Worm (Caenorhabditis elegans) whole organism, mixed stage, embryonic: ENCODE results near the gene clec-66.

ENCODE experiments used
- M03D4.4 ChIP-seq: sonication (generic microtip); optimal IDR thresholded peaks from 2 replicates; lab custom pipeline; 2017; ENCODE audit warnings: mild to moderate bottlenecking, missing genetic modification characterization, missing compliant biosample characterization
- bed-3 ChIP-seq: fragments of 200-800 bp; sonication (Bioruptor generic); optimal IDR thresholded peaks from 3 replicates; lab custom pipeline; 2018; ENCODE audit warnings: mild to moderate bottlenecking, missing genetic modification characterization, moderate library complexity, missing compliant biosample characterization
- blmp-1 ChIP-seq: fragments of 150-350 bp; optimal IDR thresholded peaks from 2 replicates; lab custom pipeline; 2014; ENCODE audit warnings: missing biosample characterization, missing genetic modification characterization
- ceh-39 ChIP-seq: fragments of 150-350 bp; optimal IDR thresholded peaks from 2 replicates; lab custom pipeline; 2014; ENCODE audit warnings: missing biosample characterization, missing genetic modification characterization
- ceh-43 ChIP-seq: fragments of 200-800 bp; sonication (Bioruptor generic); optimal IDR thresholded peaks from 2 replicates; lab custom pipeline; 2018; ENCODE audit warnings: mild to moderate bottlenecking, missing genetic modification characterization, moderate library complexity, missing compliant biosample characterization
- ceh-83 ChIP-seq: fragments of 200-800 bp; sonication (Bioruptor generic); optimal IDR thresholded peaks from 2 replicates; lab custom pipeline; 2018; ENCODE audit warnings: mild to moderate bottlenecking, missing genetic modification characterization, missing compliant biosample characterization
- ces-1 ChIP-seq: fragments of 150-350 bp; optimal IDR thresholded peaks from 2 replicates; lab custom pipeline; 2014; ENCODE audit warnings: missing biosample characterization, missing genetic modification reagents, missing genetic modification characterization
- cnd-1 ChIP-seq: fragments of 200-800 bp; sonication (Bioruptor generic); optimal IDR thresholded peaks from 2 replicates; lab custom pipeline; 2018; ENCODE audit warnings: mild to moderate bottlenecking, missing genetic modification characterization, missing compliant biosample characterization
- drap-1 ChIP-seq: fragments of 200-800 bp; sonication (Bioruptor generic); optimal IDR thresholded peaks from 3 replicates; lab custom pipeline; 2018; ENCODE audit warnings: mild to moderate bottlenecking, missing genetic modification characterization, missing compliant biosample characterization
- elt-1 ChIP-seq: sonication (generic microtip); optimal IDR thresholded peaks from 2 replicates; lab custom pipeline; 2017; ENCODE audit warnings: missing genetic modification characterization, mild to moderate bottlenecking, missing compliant biosample characterization, antibody characterized with exemption, moderate library complexity, borderline replicate concordance; ENCODE audit not compliant: insufficient read depth
- elt-3 ChIP-seq: fragments of 150-350 bp; optimal IDR thresholded peaks from 2 replicates; lab custom pipeline; 2014; ENCODE audit warnings: missing biosample characterization, missing genetic modification characterization
- flh-1 ChIP-seq: fragments of 200-800 bp; sonication (Bioruptor generic); optimal IDR thresholded peaks from 2 replicates; lab custom pipeline; 2018; ENCODE audit warnings: mild to moderate bottlenecking, missing genetic modification characterization, moderate library complexity, missing compliant biosample characterization
- ham-2 ChIP-seq: fragments of 200-800 bp; sonication (Bioruptor generic); optimal IDR thresholded peaks from 2 replicates; lab custom pipeline; 2018; ENCODE audit warnings: mild to moderate bottlenecking, missing genetic modification characterization, missing compliant biosample characterization
- hlh-1 ChIP-seq: fragments of 150-350 bp; optimal IDR thresholded peaks from 2 replicates; lab custom pipeline; 2014; ENCODE audit warnings: missing biosample characterization, missing genetic modification reagents, missing genetic modification characterization
- lin-13 ChIP-seq: fragments of 150-350 bp; optimal IDR thresholded peaks from 2 replicates; lab custom pipeline; 2014; ENCODE audit warnings: missing biosample characterization, missing genetic modification characterization
- lin-32 ChIP-seq: fragments of 200-800 bp; sonication (Bioruptor generic); optimal IDR thresholded peaks from 2 replicates; lab custom pipeline; 2018; ENCODE audit warnings: mild to moderate bottlenecking, missing genetic modification characterization, missing compliant biosample characterization
- lsy-2 ChIP-seq: fragments of 150-350 bp; optimal IDR thresholded peaks from 2 replicates; lab custom pipeline; 2014; ENCODE audit warnings: missing biosample characterization, missing genetic modification characterization
- mab-5 ChIP-seq: fragments of 150-350 bp; optimal IDR thresholded peaks from 2 replicates; lab custom pipeline; 2014; ENCODE audit warnings: missing biosample characterization, missing genetic modification characterization
- mep-1 ChIP-seq: fragments of 150-350 bp; optimal IDR thresholded peaks from 2 replicates; lab custom pipeline; 2017; ENCODE audit warnings: missing biosample characterization, missing genetic modification reagents, missing genetic modification characterization, inconsistent platforms
- mls-2 ChIP-seq: sonication (generic microtip); optimal IDR thresholded peaks from 2 replicates; lab custom pipeline; 2016; ENCODE audit warnings: mild to moderate bottlenecking, missing genetic modification characterization, moderate library complexity, missing compliant biosample characterization
- nhr-12 ChIP-seq: fragments of 150-350 bp; optimal IDR thresholded peaks from 2 replicates; lab custom pipeline; 2014; ENCODE audit warnings: missing biosample characterization, missing genetic modification characterization
- nhr-2 ChIP-seq: fragments of 150-350 bp; optimal IDR thresholded peaks from 2 replicates; lab custom pipeline; 2014; ENCODE audit warnings: missing biosample characterization, missing genetic modification characterization
- nhr-237 ChIP-seq: fragments of 150-350 bp; optimal IDR thresholded peaks from 2 replicates; lab custom pipeline; 2014; ENCODE audit warnings: missing biosample characterization, missing genetic modification characterization
- nhr-28 ChIP-seq: fragments of 150-350 bp; optimal IDR thresholded peaks from 2 replicates; lab custom pipeline; 2014; ENCODE audit warnings: missing biosample characterization, missing genetic modification characterization
- nhr-76 ChIP-seq: sonication (generic microtip); optimal IDR thresholded peaks from 2 replicates; lab custom pipeline; 2017; ENCODE audit warnings: missing biosample characterization, missing genetic modification characterization
- pha-4 ChIP-seq: fragments of 150-350 bp; optimal IDR thresholded peaks from 2 replicates; lab custom pipeline; 2018; ENCODE audit warnings: missing biosample characterization, missing genetic modification reagents, missing genetic modification characterization
- sem-2 ChIP-seq: fragments of 200-800 bp; sonication (Bioruptor generic); optimal IDR thresholded peaks from 2 replicates; lab custom pipeline; 2018; ENCODE audit warnings: mild to moderate bottlenecking, missing genetic modification characterization, missing compliant biosample characterization
- snpc-4 ChIP-seq: fragments of 150-350 bp; optimal IDR thresholded peaks from 2 replicates; lab custom pipeline; 2014; ENCODE audit warnings: missing biosample characterization, missing genetic modification characterization
- sptf-1 ChIP-seq: sonication (generic microtip); optimal IDR thresholded peaks from 2 replicates; lab custom pipeline; 2017; ENCODE audit warnings: mild to moderate bottlenecking, missing genetic modification characterization, moderate library complexity, missing compliant biosample characterization
- tbx-8 ChIP-seq: fragments of 200-800 bp; sonication (Bioruptor generic); optimal IDR thresholded peaks from 2 replicates; lab custom pipeline; 2018; ENCODE audit warnings: mild to moderate bottlenecking, missing genetic modification characterization, moderate library complexity, missing compliant biosample characterization
- unc-120 ChIP-seq: sonication (generic microtip); optimal IDR thresholded peaks from 2 replicates; lab custom pipeline; 2017; ENCODE audit warnings: missing genetic modification characterization, missing compliant biosample characterization; ENCODE audit not compliant: poor library complexity, severe bottlenecking
- unc-39 ChIP-seq: fragments of 150-350 bp; optimal IDR thresholded peaks from 2 replicates; lab custom pipeline; 2014; ENCODE audit warnings: missing biosample characterization, missing genetic modification characterization
- unc-62 ChIP-seq: fragments of 150-350 bp; optimal IDR thresholded peaks from 2 replicates; lab custom pipeline; 2014; ENCODE audit warnings: missing biosample characterization, missing genetic modification reagents, missing genetic modification characterization
- zip-8 ChIP-seq: fragments of 150-350 bp; optimal IDR thresholded peaks from 2 replicates; lab custom pipeline; 2014; ENCODE audit warnings: missing biosample characterization, missing genetic modification characterization
- ztf-11 ChIP-seq: fragments of 150-350 bp; optimal IDR thresholded peaks from 2 replicates; lab custom pipeline; 2014; ENCODE audit warnings: missing biosample characterization, missing genetic modification characterization

The clec-66 gene

DNA sequence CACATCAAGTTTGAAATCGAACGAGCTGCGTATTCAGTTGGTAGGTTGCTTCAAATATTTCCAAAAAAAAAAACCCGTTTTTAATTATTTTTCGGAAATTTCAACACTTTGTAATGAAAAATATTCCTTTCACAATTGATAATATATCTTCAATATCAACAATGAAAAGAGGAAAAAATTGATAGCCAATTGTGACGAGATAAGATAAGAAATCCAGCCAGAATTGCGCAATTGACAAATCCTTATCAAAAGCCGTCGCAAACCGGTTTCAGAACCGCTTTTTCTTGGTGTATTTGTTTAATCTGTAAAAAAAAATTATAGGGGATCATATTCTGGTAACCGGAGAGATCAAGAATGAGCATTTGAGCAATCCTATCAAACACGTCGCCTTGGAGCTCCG is 38.3 kb downstream of the clec-66 start:
- TF ChIP-seq unc-62 (GFP tag; lab: Kevin White, UChicago) (no peak), elt-3 (tag; lab: Kevin White, UChicago) (peak; percentile 96)
- TF ChIP-seq, all 35 proteins: peak for 1

DNA sequence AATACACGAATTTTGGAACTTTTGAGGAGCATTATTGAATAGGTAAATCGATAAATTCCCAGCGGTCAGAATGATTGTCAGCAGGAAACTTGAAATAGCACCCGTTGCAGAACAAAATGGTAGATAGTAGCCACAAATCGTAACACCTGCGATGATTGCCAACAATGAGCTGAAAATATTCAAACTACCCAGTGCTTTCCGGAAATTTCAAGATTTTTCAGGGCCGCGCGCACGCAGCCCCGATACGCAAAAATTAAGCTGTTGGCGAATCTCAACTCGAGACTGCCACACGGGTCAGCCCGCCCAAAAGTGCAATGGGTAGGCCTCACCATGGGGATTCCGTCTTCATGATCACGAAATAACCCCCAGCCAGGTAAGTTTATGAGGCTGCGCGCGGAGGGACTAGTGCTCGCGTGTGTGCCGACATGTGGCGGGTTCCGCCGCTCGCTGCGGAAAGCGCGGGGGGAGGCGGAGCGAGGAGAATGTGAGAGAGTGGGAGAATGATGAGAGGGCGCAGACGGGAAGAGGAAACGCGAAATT is 40.5 kb downstream of the clec-66 start:
- TF ChIP-seq nhr-76 (tag; lab: Kevin White, UChicago) (no peak), tbx-8 (peak; percentile 53), bed-3 (peak; percentile 61), unc-39 (no peak), unc-120 (tag; lab: Kevin White, UChicago) (peak; percentile 52), cnd-1 (tag; lab: Kevin White, UChicago) (peak; percentile 85), unc-62 (GFP tag; lab: Kevin White, UChicago) (no peak), hlh-1 (no peak), ztf-11 (tag; lab: Kevin White, UChicago) (peak; percentile 29), ham-2 (GFP tag; lab: Kevin White, UChicago) (peak; percentile 69), nhr-2 (tag; lab: Kevin White, UChicago) (no peak), mls-2 (tag; lab: Kevin White, UChicago) (peak; percentile 76), sem-2 (GFP tag; lab: Kevin White, UChicago) (peak; percentile 69), ces-1 (GFP tag; lab: Kevin White, UChicago) (peak; percentile 21), mab-5 (tag; lab: Kevin White, UChicago) (no peak), flh-1 (GFP tag; lab: Kevin White, UChicago) (no peak), snpc-4 (tag; lab: Kevin White, UChicago) (no peak), nhr-12 (tag; lab: Kevin White, UChicago) (no peak), ceh-83 (GFP tag; lab: Kevin White, UChicago) (peak; percentile 71), lsy-2 (tag; lab: Kevin White, UChicago) (peak; percentile 48), pha-4 (peak; percentile 76), ceh-39 (tag; lab: Kevin White, UChicago) (peak; percentile 53), zip-8 (no peak), nhr-28 (tag; lab: Kevin White, UChicago) (no peak), sptf-1 (tag; lab: Kevin White, UChicago) (peak; percentile 77), nhr-237 (tag; lab: Kevin White, UChicago) (peak; percentile 1), ceh-43 (GFP tag; lab: Kevin White, UChicago) (peak; percentile 34), drap-1 (GFP tag; lab: Kevin White, UChicago) (peak; percentile 79), blmp-1 (tag; lab: Kevin White, UChicago) (no peak), lin-13 (tag; lab: Kevin White, UChicago) (peak; percentile 89), mep-1 (peak; percentile 57), elt-3 (tag; lab: Kevin White, UChicago) (peak; percentile 82), lin-32 (GFP tag; lab: Kevin White, UChicago) (peak; percentile 30), elt-1 (tag; lab: Kevin White, UChicago) (no peak), M03D4.4 (tag; lab: Kevin White, UChicago) (peak; percentile 77)

DNA sequence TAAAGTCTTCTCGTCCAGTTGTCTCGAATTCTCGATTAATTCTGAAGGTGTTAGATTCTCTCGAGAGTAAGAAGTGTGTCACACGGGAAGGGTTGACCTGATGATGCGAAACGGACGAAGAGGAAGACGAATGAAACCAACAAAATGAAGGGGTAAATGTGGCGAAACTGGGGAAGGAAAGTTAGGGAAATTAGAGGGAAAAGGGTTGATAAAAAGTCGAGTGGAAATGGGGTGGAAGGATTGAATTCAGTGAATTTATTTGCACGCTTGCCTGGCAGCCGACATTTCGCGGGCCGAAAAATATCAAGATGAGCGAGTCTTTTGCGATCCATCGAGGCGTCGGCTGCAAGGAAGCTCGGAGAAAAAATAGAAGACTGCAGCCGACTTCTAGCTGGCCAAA is 44.0 kb downstream of the clec-66 start, which contains the start of gene F58G1.7:
Gene F58G1.7, minus strand, starts transcription at position 101 of the 400 bp plus-strand sequence.
- TF ChIP-seq snpc-4 (tag; lab: Kevin White, UChicago) (no peak), nhr-12 (tag; lab: Kevin White, UChicago) (no peak), drap-1 (GFP tag; lab: Kevin White, UChicago) (no peak), ztf-11 (tag; lab: Kevin White, UChicago) (no peak), sem-2 (GFP tag; lab: Kevin White, UChicago) (no peak), pha-4 (no peak), ces-1 (GFP tag; lab: Kevin White, UChicago) (no peak), unc-120 (tag; lab: Kevin White, UChicago) (no peak), ceh-39 (tag; lab: Kevin White, UChicago) (no peak), lin-13 (tag; lab: Kevin White, UChicago) (no peak)
- TF ChIP-seq, all 35 proteins: peak for 0
